Worm (Caenorhabditis elegans) whole organism, L4/young adult: ENCODE results near the gene F23D12.4.

Experiments used
- W03F9.2 ChIP-seq: fragments of 150-350 bp; optimal IDR thresholded peaks from 2 replicates; lab custom pipeline; 2014; ENCODE audit warnings: missing biosample characterization, missing genetic modification characterization
- dao-5 ChIP-seq: sonication (generic microtip); optimal IDR thresholded peaks from 2 replicates; lab custom pipeline; 2016; ENCODE audit warnings: missing genotype, missing genetic modification characterization, moderate library complexity, missing compliant biosample characterization
- him-1 ChIP-seq: sonication (generic microtip); optimal IDR thresholded peaks from 2 replicates; lab custom pipeline; 2016; ENCODE audit warnings: missing genotype, missing genetic modification reagents, missing genetic modification characterization, missing compliant biosample characterization

DNA sequence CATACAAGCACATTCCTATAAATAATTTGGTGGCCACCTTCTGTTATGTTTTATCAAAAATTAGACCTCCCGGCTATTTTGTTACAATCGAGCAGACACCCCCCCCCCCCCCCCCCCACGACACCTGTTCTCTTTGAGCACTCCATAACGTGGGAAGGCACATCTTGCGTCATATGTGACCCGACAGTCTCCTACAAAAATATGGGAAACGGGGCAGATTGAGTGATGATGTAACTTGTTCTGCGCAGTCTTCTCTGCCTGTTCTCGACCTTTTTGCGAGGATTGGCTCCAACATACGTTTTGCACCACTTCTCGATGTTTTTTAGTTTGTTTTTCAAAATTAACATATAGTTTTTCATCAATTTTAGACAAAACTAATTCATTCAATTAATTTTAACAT, 2.7 kb downstream of the F23D12.4 start:
- no peak for TF ChIP-seq dao-5 (tag; lab: Kevin White, UChicago)
- TF ChIP-seq W03F9.2 (tag; lab: Kevin White, UChicago), result no peak
- no peak for TF ChIP-seq him-1
